Fruit fly (Drosophila melanogaster) whole organism, prepupa: ENCODE data around the gene Frmd5.
A peak's percentile ranks its signal among the peaks of the same experiment; 100 is the strongest.

Experiments used
- CG11902 ChIP-seq: fragments of 200-800 bp; sonication (Bioruptor generic); optimal IDR thresholded peaks from 3 replicates; lab custom pipeline; 2016; ENCODE audit warnings: missing biosample characterization, missing genetic modification characterization
- CG3032 ChIP-seq: fragments of 200-800 bp; optimal IDR thresholded peaks from 2 replicates; lab custom pipeline; 2019; ENCODE audit warnings: missing biosample characterization, mild to moderate bottlenecking, missing genetic modification characterization, moderate library complexity
- CG31627 ChIP-seq: fragments of 200-800 bp; sonication (Bioruptor generic); optimal IDR thresholded peaks from 3 replicates; lab custom pipeline; 2016; ENCODE audit warnings: missing biosample characterization, missing genetic modification characterization
- CG4318 ChIP-seq: fragments of 200-800 bp; sonication (Bioruptor generic); optimal IDR thresholded peaks from 3 replicates; lab custom pipeline; 2017; ENCODE audit warnings: missing biosample characterization, mild to moderate bottlenecking, missing genetic modification characterization
- CG6792 ChIP-seq: fragments of 200-800 bp; sonication (Bioruptor generic); optimal IDR thresholded peaks from 3 replicates; lab custom pipeline; 2016; ENCODE audit warnings: missing biosample characterization, missing genetic modification characterization
- CG6808 ChIP-seq: fragments of 200-800 bp; sonication (Bioruptor generic); optimal IDR thresholded peaks from 3 replicates; lab custom pipeline; 2017; ENCODE audit warnings: missing biosample characterization, missing genetic modification characterization, mild to moderate bottlenecking, moderate library complexity, missing genetic modification reagents
- CG6854 ChIP-seq: fragments of 200-800 bp; sonication (Bioruptor generic); optimal IDR thresholded peaks from 2 replicates; lab custom pipeline; 2017; ENCODE audit warnings: missing biosample characterization, mild to moderate bottlenecking, missing genetic modification characterization
- CG7368 ChIP-seq: fragments of 200-800 bp; sonication (Bioruptor generic); optimal IDR thresholded peaks from 3 replicates; lab custom pipeline; 2016; ENCODE audit warnings: missing biosample characterization, missing genetic modification characterization
- CG8119 ChIP-seq: fragments of 200-800 bp; sonication (Bioruptor generic); IDR thresholded peaks from 3 replicates; pipeline ENCODE4 v1.3.6; 2022; ENCODE audit warnings: missing biosample characterization, missing genetic modification characterization
- CG8319 ChIP-seq: fragments of 200-800 bp; sonication (Bioruptor generic); optimal IDR thresholded peaks from 3 replicates; lab custom pipeline; 2016; ENCODE audit warnings: missing biosample characterization, missing genetic modification characterization
- CG8632 ChIP-seq: fragments of 200-800 bp; sonication (Bioruptor generic); optimal IDR thresholded peaks from 3 replicates; lab custom pipeline; 2016; ENCODE audit warnings: missing biosample characterization, missing genetic modification characterization
- Eip75B ChIP-seq: fragments of 200-800 bp; sonication (Bioruptor generic); optimal IDR thresholded peaks from 3 replicates; lab custom pipeline; 2016; ENCODE audit warnings: missing biosample characterization, missing genetic modification characterization
- Eip78C ChIP-seq: fragments of 200-800 bp; sonication (Bioruptor generic); peaks from one replicate; lab custom pipeline; 2016; ENCODE audit warnings: missing biosample characterization, missing genetic modification characterization
- Eip93F ChIP-seq: fragments of 200-800 bp; sonication (Bioruptor generic); optimal IDR thresholded peaks from 2 replicates; lab custom pipeline; 2016; ENCODE audit warnings: missing biosample characterization, mild to moderate bottlenecking, missing genetic modification characterization
- Ets21C ChIP-seq: fragments of 200-800 bp; sonication (Bioruptor generic); optimal IDR thresholded peaks from 3 replicates; lab custom pipeline; 2016; ENCODE audit warnings: missing biosample characterization, missing genetic modification characterization
- Ets96B ChIP-seq: fragments of 200-800 bp; optimal IDR thresholded peaks from 2 replicates; lab custom pipeline; 2019; ENCODE audit warnings: missing biosample characterization, mild to moderate bottlenecking, missing genetic modification characterization, moderate library complexity
- Gug ChIP-seq: fragments of 200-800 bp; sonication (Bioruptor generic); IDR thresholded peaks from 2 replicates; pipeline ENCODE4 v1.3.6; 2022; ENCODE audit warnings: missing biosample characterization, missing genetic modification characterization
- Hr38 ChIP-seq: sonication (Bioruptor generic); optimal IDR thresholded peaks from 2 replicates; lab custom pipeline; 2016; ENCODE audit warnings: missing biosample characterization, missing genetic modification characterization
- Hr39 ChIP-seq: fragments of 200-800 bp; sonication (Bioruptor generic); optimal IDR thresholded peaks from 2 replicates; lab custom pipeline; 2016; ENCODE audit warnings: missing biosample characterization, missing genetic modification characterization
- Hr4 ChIP-seq: fragments of 200-800 bp; sonication (Bioruptor generic); optimal IDR thresholded peaks from 3 replicates; lab custom pipeline; 2016; ENCODE audit warnings: missing biosample characterization, missing genetic modification characterization
- OdsH ChIP-seq: fragments of 200-800 bp; sonication (Bioruptor generic); optimal IDR thresholded peaks from 3 replicates; lab custom pipeline; 2016; ENCODE audit warnings: missing biosample characterization, missing genetic modification characterization
- Sox15 ChIP-seq: fragments of 200-800 bp; sonication (Bioruptor generic); optimal IDR thresholded peaks from 3 replicates; lab custom pipeline; 2016; ENCODE audit warnings: missing biosample characterization, missing genetic modification characterization
- acj6 ChIP-seq: fragments of 200-800 bp; sonication (Bioruptor generic); optimal IDR thresholded peaks from 3 replicates; lab custom pipeline; 2016; ENCODE audit warnings: missing biosample characterization, missing genetic modification characterization
- cyc ChIP-seq: fragments of 200-800 bp; sonication (Bioruptor generic); optimal IDR thresholded peaks from 3 replicates; lab custom pipeline; 2016; ENCODE audit warnings: missing biosample characterization, missing genetic modification characterization
- dac ChIP-seq: fragments of 200-800 bp; sonication (Bioruptor generic); optimal IDR thresholded peaks from 2 replicates; lab custom pipeline; 2017; ENCODE audit warnings: missing biosample characterization, mild to moderate bottlenecking, missing genetic modification characterization
- dsx ChIP-seq: fragments of 200-800 bp; optimal IDR thresholded peaks from 3 replicates; lab custom pipeline; 2019; ENCODE audit warnings: missing biosample characterization, mild to moderate bottlenecking, missing genetic modification characterization, moderate library complexity; ENCODE audit not compliant: poor library complexity, severe bottlenecking
- eg ChIP-seq: fragments of 200-800 bp; sonication (Bioruptor generic); IDR thresholded peaks from 3 replicates; pipeline ENCODE4 v1.3.6; 2022; ENCODE audit warnings: missing biosample characterization, missing genetic modification characterization
- esn ChIP-seq: fragments of 200-800 bp; sonication (Bioruptor generic); optimal IDR thresholded peaks from 2 replicates; lab custom pipeline; 2016; ENCODE audit warnings: missing biosample characterization, mild to moderate bottlenecking, missing genetic modification characterization, moderate library complexity
- fd59A ChIP-seq: fragments of 200-800 bp; sonication (Bioruptor generic); optimal IDR thresholded peaks from 2 replicates; lab custom pipeline; 2017; ENCODE audit warnings: missing biosample characterization, mild to moderate bottlenecking, missing genetic modification characterization, missing genetic modification reagents
- fkh ChIP-seq: fragments of 200-800 bp; sonication (Bioruptor generic); optimal IDR thresholded peaks from 3 replicates; lab custom pipeline; 2017; ENCODE audit warnings: missing biosample characterization, mild to moderate bottlenecking, missing genetic modification characterization, moderate library complexity
- lz ChIP-seq: fragments of 200-800 bp; sonication (Bioruptor generic); optimal IDR thresholded peaks from 3 replicates; lab custom pipeline; 2016; ENCODE audit warnings: missing biosample characterization, missing genetic modification characterization
- net ChIP-seq: fragments of 200-800 bp; sonication (Bioruptor generic); optimal IDR thresholded peaks from 3 replicates; lab custom pipeline; 2016; ENCODE audit warnings: missing biosample characterization, missing genetic modification characterization
- ss ChIP-seq, 2 experiments: fragments of 200-800 bp; sonication (Bioruptor generic); optimal IDR thresholded peaks; 2 replicates in 1 of 2; 3 replicates in 1 of 2; lab custom pipeline; 2017 to 2018; ENCODE audit warnings: mild to moderate bottlenecking in 2 of 2, missing biosample characterization in 2 of 2, missing genetic modification characterization in 2 of 2, moderate library complexity in 1 of 2
- topi ChIP-seq: fragments of 200-800 bp; sonication (Bioruptor generic); optimal IDR thresholded peaks from 3 replicates; lab custom pipeline; 2016; ENCODE audit warnings: missing biosample characterization, missing genetic modification characterization

Gene Frmd5

DNA sequence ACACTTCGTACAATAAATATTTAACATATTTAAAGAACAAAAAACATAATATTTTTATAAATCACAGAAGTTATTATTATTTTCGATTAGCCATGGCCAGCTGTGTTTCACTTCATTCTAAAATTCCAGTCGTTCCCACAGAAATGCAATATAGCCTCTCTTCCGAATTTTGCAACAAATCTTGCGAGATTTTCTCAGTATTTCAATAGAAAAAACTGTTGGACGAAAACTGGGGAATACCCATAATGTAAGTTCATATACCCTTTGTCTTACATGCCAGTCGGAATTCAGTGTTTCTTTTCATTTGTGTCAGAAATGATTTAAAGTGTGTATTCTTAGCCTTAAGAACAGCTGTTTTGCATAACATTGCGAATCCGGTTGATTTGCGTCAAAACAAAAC, 12.3 kb downstream of the Frmd5 start, which contains the start of the genes CtsL4 and ClpP (continued):
- TF ChIP-seq Ets21C (no peak), CG11902 (GFP tag; lab: Kevin White, UChicago) (no peak), esn (GFP tag; lab: Kevin White, UChicago) (peak; percentile 55), Eip75B (no peak), fd59A (no peak), OdsH (GFP tag; lab: Kevin White, UChicago) (peak; percentile 59), fkh (GFP tag; lab: Kevin White, UChicago) (no peak), topi (GFP tag; lab: Kevin White, UChicago) (no peak), Hr39 (GFP tag; lab: Kevin White, UChicago) (no peak), CG4318 (GFP tag; lab: Kevin White, UChicago) (no peak)

DNA sequence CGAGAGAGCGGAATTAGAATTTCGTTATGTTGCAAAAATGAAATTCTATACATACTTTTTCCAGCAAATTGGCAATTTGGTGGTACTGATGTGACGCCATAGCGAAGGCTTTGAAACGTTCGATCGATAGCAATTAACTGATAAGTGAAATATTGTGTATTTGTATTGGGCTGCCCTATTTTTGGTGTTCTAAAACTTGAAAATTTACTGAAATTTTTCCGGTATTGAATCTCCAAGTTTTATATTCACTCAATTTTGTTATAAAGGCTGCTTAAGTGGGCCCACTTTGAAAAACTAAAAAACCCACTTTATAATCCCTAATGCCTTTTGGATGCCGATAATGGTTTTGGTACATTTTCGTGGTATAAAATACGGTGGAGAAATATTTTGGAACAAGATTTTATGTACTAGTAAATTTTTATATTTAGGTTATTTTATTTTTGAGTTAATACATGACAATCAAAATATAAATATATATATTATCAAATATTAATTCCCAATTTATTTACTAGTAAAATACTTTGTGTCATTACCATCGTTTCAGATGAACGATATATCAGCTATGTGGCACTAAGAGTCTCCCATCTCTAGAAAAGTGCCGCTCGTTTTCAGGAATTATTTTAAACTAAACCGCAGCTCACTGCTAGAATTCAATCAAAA, 18.3 kb downstream of the Frmd5 start, which contains the start of the genes Cand1 and pim:
Cand1 (minus strand) TSS at position 300 of the 660 bp plus-strand sequence.
pim (plus strand) TSS at position 582 of the 660 bp plus-strand sequence.
- TF ChIP-seq CG3032 (tag; lab: Kevin White, UChicago) (peak; percentile 16), Gug (GFP tag; lab: Robert Waterston, UW) (no peak)

DNA sequence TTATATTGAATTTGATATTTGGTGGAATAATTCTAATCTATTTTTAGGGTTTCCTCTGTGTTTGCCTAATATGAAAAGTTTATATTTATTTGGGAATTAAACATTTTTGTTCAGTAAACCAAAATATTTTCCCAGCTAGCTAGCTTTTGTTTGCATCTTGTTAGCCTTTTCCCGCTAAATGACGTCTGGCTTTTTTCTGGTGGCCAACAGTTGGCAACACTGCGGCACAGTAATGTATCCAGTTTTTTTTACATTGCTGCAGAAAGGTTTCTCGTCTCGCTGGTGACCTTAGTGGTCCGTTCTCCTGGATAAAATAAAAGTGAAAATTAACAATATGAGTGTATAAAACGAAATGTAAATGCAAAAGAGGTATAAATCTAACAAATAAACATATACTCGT, 20.0 kb downstream of the Frmd5 start, which contains the start of gene lft:
lft (plus strand) TSS at position 243 of the 400 bp plus-strand sequence.
- TF ChIP-seq ss (GFP tag; optimal IDR thresholded peaks at IDR 0.05; lab: Kevin White, UChicago): peak in 1 of 2 experiments; percentile 32
- TF ChIP-seq CG8319 (GFP tag; lab: Kevin White, UChicago): peak; percentile 53
- no peak for TF ChIP-seq Hr38 (GFP tag; lab: Kevin White, UChicago)
- no peak for TF ChIP-seq net (GFP tag; lab: Kevin White, UChicago)
- TF ChIP-seq fd59A: no peak
- TF ChIP-seq OdsH (GFP tag; lab: Kevin White, UChicago): no peak
- no peak for TF ChIP-seq Hr39 (GFP tag; lab: Kevin White, UChicago)
- TF ChIP-seq dsx (GFP tag; lab: Kevin White, UChicago): peak; percentile 51
- no peak for TF ChIP-seq CG6808 (GFP tag; lab: Kevin White, UChicago)
- TF ChIP-seq eg: no peak
- no peak for TF ChIP-seq Eip75B
- TF ChIP-seq esn (GFP tag; lab: Kevin White, UChicago): no peak
- no peak for TF ChIP-seq CG8119
- TF ChIP-seq dac (GFP tag; lab: Kevin White, UChicago): no peak
- TF ChIP-seq CG31627 (GFP tag; lab: Kevin White, UChicago): no peak
- no peak for TF ChIP-seq acj6 (GFP tag; lab: Kevin White, UChicago)
- peak; percentile 42 for TF ChIP-seq Eip78C
- TF ChIP-seq CG8632: no peak
- no peak for TF ChIP-seq CG11902 (GFP tag; lab: Kevin White, UChicago)
- no peak for TF ChIP-seq Gug (GFP tag; lab: Robert Waterston, UW)
- TF ChIP-seq lz: no peak

DNA sequence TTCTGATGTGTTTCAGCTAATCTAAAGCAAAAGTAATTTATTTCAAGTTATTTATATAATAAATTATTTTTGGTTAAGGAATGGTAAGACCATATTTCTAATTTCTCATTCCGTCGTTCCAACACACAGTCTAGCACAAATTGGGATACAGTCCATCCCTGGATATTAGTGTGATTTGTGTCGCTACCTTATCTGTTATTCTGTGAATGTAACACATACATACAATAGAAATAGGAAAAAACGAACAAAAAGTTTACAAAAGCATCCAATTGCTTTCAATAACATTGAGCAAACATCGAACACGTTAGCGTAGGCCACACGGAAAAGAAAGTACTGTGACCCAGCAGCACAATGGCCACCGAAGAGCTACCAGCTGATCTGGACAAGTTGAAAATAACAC, 22.3 kb downstream of the Frmd5 start, which contains the start of gene CG5056:
CG5056 (plus strand) TSS at position 168 of the 400 bp plus-strand sequence.
- TF ChIP-seq CG7368 (no peak), CG6854 (GFP tag; lab: Kevin White, UChicago) (no peak), lz (no peak), CG3032 (tag; lab: Kevin White, UChicago) (peak; percentile 47), CG8119 (peak; percentile 55), Hr38 (GFP tag; lab: Kevin White, UChicago) (no peak), Hr4 (no peak), Eip78C (peak; percentile 63), net (GFP tag; lab: Kevin White, UChicago) (no peak), Ets96B (tag; lab: Kevin White, UChicago) (peak; percentile 6), cyc (peak; percentile 1)

DNA sequence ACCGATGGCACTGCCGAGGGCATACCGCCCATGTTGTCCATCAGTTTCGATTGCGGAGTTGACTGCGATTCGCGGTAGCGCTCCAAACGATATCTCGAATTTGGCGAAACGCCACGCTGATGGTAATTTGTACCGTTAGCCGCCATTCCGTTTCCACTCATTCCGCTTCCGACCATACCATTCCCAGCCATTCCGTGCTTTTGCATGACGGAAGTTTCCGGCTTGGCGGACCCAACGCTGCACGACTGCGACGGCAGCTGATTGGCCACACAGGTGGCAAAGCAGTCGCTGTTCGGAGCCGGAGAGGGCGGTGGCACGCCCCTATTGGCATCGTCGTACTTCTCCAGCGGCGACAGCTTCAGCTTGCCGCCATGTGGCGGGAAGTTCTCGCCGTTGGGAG, 28.1 kb downstream of the Frmd5 start:
- no peak for TF ChIP-seq Eip93F
- TF ChIP-seq Sox15 (GFP tag; lab: Kevin White, UChicago): no peak
- TF ChIP-seq OdsH (GFP tag; lab: Kevin White, UChicago): no peak
- no peak for TF ChIP-seq CG6792 (GFP tag; lab: Kevin White, UChicago)
- TF ChIP-seq Eip78C: peak; percentile 8
- TF ChIP-seq, all 60 proteins: peak for 1
